Worm (Caenorhabditis elegans): ENCODE data around the gene nspb-7.

nspb-7 gene

DNA sequence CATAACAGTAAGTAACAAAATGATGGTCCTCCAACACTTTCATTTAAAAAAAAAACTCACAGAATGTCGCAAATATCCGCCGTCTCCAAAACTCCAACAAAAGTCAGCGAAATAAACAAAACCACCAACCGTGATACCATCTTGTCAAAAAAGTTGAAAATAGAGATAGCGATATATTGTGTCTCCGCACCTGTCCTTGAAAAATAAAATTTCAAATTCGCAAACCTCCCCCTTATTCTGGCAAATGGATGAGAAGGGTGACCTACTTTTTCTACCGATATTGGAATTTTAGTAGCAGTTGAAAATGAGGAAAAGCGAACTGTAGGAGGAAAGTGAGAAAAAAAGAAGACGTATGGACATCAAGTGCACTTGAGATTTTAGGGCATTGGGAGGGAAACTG is 27.4 kb downstream of the nspb-7 start, which contains the start of gene F19H8.2:
TSS of gene F19H8.2 (minus strand) at position 391 of the 400 bp plus-strand sequence.
- TF ChIP-seq aly-2 (tag; optimal IDR thresholded peaks at IDR 0.05) (no peak), R02D3.7 (tag; optimal IDR thresholded peaks at IDR 0.05) (no peak), daf-19 (GFP tag; conservative IDR thresholded peaks at IDR 0.05) (no peak), T26A8.4 (GFP tag; IDR thresholded peaks at IDR 0.05) (no peak), mxl-2 (GFP tag; conservative IDR thresholded peaks at IDR 0.05) (no peak), arid-1 (GFP tag; conservative IDR thresholded peaks at IDR 0.05) (no peak), lin-39 (tag; optimal IDR thresholded peaks at IDR 0.05) (no peak), daf-16 (GFP tag; optimal IDR thresholded peaks at IDR 0.05) (no peak), daf-16 (tag; optimal IDR thresholded peaks at IDR 0.05) (peak; percentile 19), aha-1 (tag) (peak; percentile 66), ceh-20 (GFP tag; IDR thresholded peaks at IDR 0.05) (no peak), nhr-6 (tag; optimal IDR thresholded peaks at IDR 0.05) (peak; percentile 4), dve-1 (tag; optimal IDR thresholded peaks at IDR 0.05; ENCODE audit: insufficient read depth) (no peak), nhr-111 (GFP tag; optimal IDR thresholded peaks at IDR 0.05) (no peak), ama-1 (optimal IDR thresholded peaks at IDR 0.05) (no peak), Y5F2A.4 (GFP tag; optimal IDR thresholded peaks at IDR 0.05) (no peak), hlh-30 (tag; optimal IDR thresholded peaks at IDR 0.05; ENCODE audit: insufficient read depth) (no peak), unc-62 (GFP tag; optimal IDR thresholded peaks at IDR 0.05 in 1 of 2) (peak in 1 of 2 experiments; percentile 1), unc-62 (tag; optimal IDR thresholded peaks at IDR 0.05) (no peak), hlh-11 (tag; optimal IDR thresholded peaks at IDR 0.05) (no peak), hif-1 (tag; optimal IDR thresholded peaks at IDR 0.05) (no peak)

DNA sequence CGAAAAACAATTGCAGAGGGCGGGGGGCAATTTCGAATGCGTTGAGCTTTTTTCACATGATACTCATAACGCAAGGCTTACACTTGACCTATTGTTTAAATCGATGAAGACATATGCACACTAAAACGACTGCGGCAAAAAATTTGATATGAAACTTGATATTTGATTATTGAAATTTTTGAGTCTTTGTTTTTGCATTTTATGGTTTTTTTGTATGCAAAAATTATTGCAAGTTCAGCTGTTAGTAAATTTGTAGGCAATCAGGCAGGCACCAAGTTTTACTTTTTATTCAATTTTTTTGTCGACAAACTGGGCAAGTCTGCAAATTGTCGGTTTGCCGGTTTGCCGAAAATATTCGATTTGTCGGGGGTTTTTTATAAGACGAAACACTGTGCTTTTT is 28.1 kb downstream of the nspb-7 start, which contains the start of gene arl-3:
TSS of gene arl-3 (plus strand) at position 301 of the 400 bp plus-strand sequence.
- TF ChIP-seq daf-12 (tag; optimal IDR thresholded peaks at IDR 0.05) (no peak), mxl-3 (GFP tag; optimal IDR thresholded peaks at IDR 0.05) (no peak), daf-16 (GFP tag; optimal IDR thresholded peaks at IDR 0.05) (no peak), daf-16 (tag; optimal IDR thresholded peaks at IDR 0.05) (no peak), mdl-1 (tag; optimal IDR thresholded peaks at IDR 0.05) (no peak), unc-130 (GFP tag; optimal IDR thresholded peaks at IDR 0.05) (no peak), egl-43 (GFP tag; IDR thresholded peaks at IDR 0.05) (no peak), nhr-41 (GFP tag; IDR thresholded peaks at IDR 0.05) (no peak), nhr-25 (tag; optimal IDR thresholded peaks at IDR 0.05; ENCODE audit: borderline replicate concordance, insufficient read depth) (no peak), ceh-44 (GFP tag; IDR thresholded peaks at IDR 0.05) (no peak), lir-3 (tag; optimal IDR thresholded peaks at IDR 0.05) (no peak), nhr-76 (tag; optimal IDR thresholded peaks at IDR 0.05) (no peak), daf-8 (GFP tag; IDR thresholded peaks at IDR 0.05) (no peak), mdt-29 (GFP tag; IDR thresholded peaks at IDR 0.05) (no peak), daf-19 (GFP tag; conservative IDR thresholded peaks at IDR 0.05) (no peak), sdz-12 (GFP tag; optimal IDR thresholded peaks at IDR 0.05) (no peak), hif-1 (tag; optimal IDR thresholded peaks at IDR 0.05) (no peak), pqm-1 (tag; optimal IDR thresholded peaks at IDR 0.05) (no peak), lin-1 (GFP tag; IDR thresholded peaks at IDR 0.05) (no peak), lin-38 (GFP tag; IDR thresholded peaks at IDR 0.05) (no peak), Y105C5A.15 (GFP tag; IDR thresholded peaks at IDR 0.05) (no peak)

- TF ChIP-seq ama-1 (optimal IDR thresholded peaks at IDR 0.05) (peak; percentile 79), nhr-77 (tag; optimal IDR thresholded peaks at IDR 0.05) (no peak), Y5F2A.4 (GFP tag; optimal IDR thresholded peaks at IDR 0.05) (no peak), lir-3 (tag; optimal IDR thresholded peaks at IDR 0.05) (no peak), spr-1 (tag; optimal IDR thresholded peaks at IDR 0.05) (no peak), unc-62 (GFP tag; optimal IDR thresholded peaks at IDR 0.05 in 1 of 2) (peak in 1 of 2 experiments; percentile 50), unc-62 (tag; optimal IDR thresholded peaks at IDR 0.05) (no peak), ceh-62 (tag; optimal IDR thresholded peaks at IDR 0.05) (no peak), R02D3.7 (tag; optimal IDR thresholded peaks at IDR 0.05) (no peak), lin-38 (GFP tag; IDR thresholded peaks at IDR 0.05) (no peak), nhr-41 (GFP tag; IDR thresholded peaks at IDR 0.05) (no peak), egl-43 (GFP tag; IDR thresholded peaks at IDR 0.05) (no peak), hlh-30 (tag; optimal IDR thresholded peaks at IDR 0.05; ENCODE audit: insufficient read depth) (no peak), aha-1 (tag) (peak; percentile 86), fkh-10 (GFP tag; optimal IDR thresholded peaks at IDR 0.05) (no peak), ceh-32 (tag; optimal IDR thresholded peaks at IDR 0.05; ENCODE audit: poor library complexity) (no peak), zfp-2 (tag; optimal IDR thresholded peaks at IDR 0.05) (no peak), daf-16 (GFP tag; optimal IDR thresholded peaks at IDR 0.05) (no peak), daf-16 (tag; optimal IDR thresholded peaks at IDR 0.05) (no peak), jun-1 (tag; optimal IDR thresholded peaks at IDR 0.05) (no peak), lin-15B (tag; optimal IDR thresholded peaks at IDR 0.05) (no peak), unc-130 (GFP tag; optimal IDR thresholded peaks at IDR 0.05) (no peak), nhr-42 (GFP tag; IDR thresholded peaks at IDR 0.05) (0 out of 2 replicates have a peak, but pooled peaks have one; percentile 55), nhr-237 (tag; optimal IDR thresholded peaks at IDR 0.05) (no peak)
Measured at ce11 chrII:14608508-14608907, 30.4 kb downstream of the nspb-7 start.
